Worm (Caenorhabditis elegans) whole organism, L1 larva: Measurements from ENCODE around the gene frpr-2.

ENCODE experiments used
- blmp-1 ChIP-seq: fragments of 150-350 bp; optimal IDR thresholded peaks from 2 replicates; lab custom pipeline; 2014; ENCODE audit warnings: missing biosample characterization, missing genetic modification characterization
- lin-14 ChIP-seq: fragments of 200-800 bp; sonication (Bioruptor generic); optimal IDR thresholded peaks from 2 replicates; lab custom pipeline; 2018; ENCODE audit warnings: mild to moderate bottlenecking, missing genetic modification characterization, moderate library complexity, missing compliant biosample characterization
- mdl-1 ChIP-seq, 2 experiments: fragments of 150-350 bp; optimal IDR thresholded peaks; 2 replicates each; lab custom pipeline; 2014 to 2017; ENCODE audit warnings: missing biosample characterization in 2 of 2, missing genetic modification characterization in 2 of 2, inconsistent platforms in 1 of 2
- mep-1 ChIP-seq: fragments of 150-350 bp; optimal IDR thresholded peaks from 2 replicates; lab custom pipeline; 2014; ENCODE audit warnings: missing biosample characterization, missing genetic modification characterization
- nhr-85 ChIP-seq: sonication (generic microtip); peaks from one replicate; lab custom pipeline; 2016; ENCODE audit warnings: missing genetic modification characterization, inconsistent platforms, missing compliant biosample characterization
- nhr-90 ChIP-seq: sonication (generic microtip); optimal IDR thresholded peaks from 2 replicates; lab custom pipeline; 2016; ENCODE audit warnings: mild to moderate bottlenecking, missing genetic modification characterization, missing compliant biosample characterization; ENCODE audit not compliant: poor library complexity
- sptf-1 ChIP-seq: fragments of 150-350 bp; optimal IDR thresholded peaks from 2 replicates; lab custom pipeline; 2014; ENCODE audit warnings: missing biosample characterization, missing genetic modification characterization

frpr-2 gene

DNA sequence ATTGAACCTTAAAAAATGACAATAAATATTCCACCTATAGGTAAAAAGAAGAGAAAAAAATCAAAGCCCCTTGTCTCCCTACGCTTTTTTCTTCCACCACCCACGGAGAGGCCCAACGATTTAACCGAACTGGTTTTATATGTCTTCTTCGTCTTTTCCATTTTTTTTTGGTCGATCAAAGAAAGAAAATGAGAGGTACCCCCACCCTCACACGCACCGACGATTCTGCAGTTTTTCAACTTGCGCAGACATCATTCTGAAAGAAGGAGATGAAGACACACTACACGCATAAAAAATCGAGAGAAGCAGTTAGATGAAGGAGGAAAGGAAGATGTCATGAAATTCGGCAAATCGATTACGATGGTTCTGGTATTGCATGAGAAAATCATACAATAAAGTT lies 49.1 kb downstream of the frpr-2 start (continued):
- no peak for TF ChIP-seq sptf-1 (tag; lab: Kevin White, UChicago)

- no peak for TF ChIP-seq nhr-90 (tag; lab: Kevin White, UChicago)
- no peak for TF ChIP-seq mdl-1 (tag; optimal IDR thresholded peaks at IDR 0.05; lab: Kevin White, UChicago)
- peak; percentile 14 for TF ChIP-seq lin-14 (GFP tag; lab: Kevin White, UChicago)
- peak; percentile 37 for TF ChIP-seq blmp-1 (tag; lab: Kevin White, UChicago)
- peak; percentile 12 for TF ChIP-seq mep-1 (tag; lab: Kevin White, UChicago)
- peak; percentile 72 for TF ChIP-seq nhr-85 (tag; lab: Kevin White, UChicago)
Observed at ce11 chrX:13016290-13016689, 51.0 kb downstream of the frpr-2 start.
